Worm (Caenorhabditis elegans): ENCODE data around the gene Y43D4A.6.

The Y43D4A.6 gene

DNA sequence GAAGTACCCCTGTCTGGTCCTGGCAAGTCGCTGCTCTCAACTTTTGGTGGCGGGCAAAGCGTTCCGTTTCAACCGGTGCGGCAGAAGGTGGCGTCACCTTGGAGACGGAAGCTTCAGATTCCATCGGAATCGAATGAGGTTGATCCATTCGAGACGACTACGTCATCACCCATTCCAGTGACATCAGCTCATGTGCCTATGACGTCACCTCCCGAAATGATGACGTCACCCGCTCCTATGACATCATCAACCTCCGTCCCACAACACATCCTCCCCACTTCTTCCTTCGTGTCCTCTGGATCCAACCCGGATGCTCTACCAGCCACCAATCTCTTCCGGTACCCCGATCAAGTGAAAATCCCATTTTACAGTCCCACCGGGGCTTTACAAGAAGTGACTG is 10.2 kb upstream of the Y43D4A.6 start:
- TF ChIP-seq hmbx-1 (tag; optimal IDR thresholded peaks at IDR 0.05) (no peak), ama-1 (optimal IDR thresholded peaks at IDR 0.05) (no peak), hmg-4 (GFP tag; optimal IDR thresholded peaks at IDR 0.05) (no peak), pes-1 (GFP tag; IDR thresholded peaks at IDR 0.05) (no peak)

ce11 chrIV:16777758-16778157 is 9.4 kb upstream of the Y43D4A.6 start:
- TF ChIP-seq tbx-11 (GFP tag; IDR thresholded peaks at IDR 0.05) (no peak), tra-4 (tag; optimal IDR thresholded peaks at IDR 0.05) (no peak), hmbx-1 (tag; optimal IDR thresholded peaks at IDR 0.05) (no peak), pes-1 (GFP tag; IDR thresholded peaks at IDR 0.05) (no peak), hnd-1 (tag; optimal IDR thresholded peaks at IDR 0.05) (no peak), F13C5.2 (tag; optimal IDR thresholded peaks at IDR 0.05) (no peak), ets-7 (tag; optimal IDR thresholded peaks at IDR 0.05) (no peak)

DNA sequence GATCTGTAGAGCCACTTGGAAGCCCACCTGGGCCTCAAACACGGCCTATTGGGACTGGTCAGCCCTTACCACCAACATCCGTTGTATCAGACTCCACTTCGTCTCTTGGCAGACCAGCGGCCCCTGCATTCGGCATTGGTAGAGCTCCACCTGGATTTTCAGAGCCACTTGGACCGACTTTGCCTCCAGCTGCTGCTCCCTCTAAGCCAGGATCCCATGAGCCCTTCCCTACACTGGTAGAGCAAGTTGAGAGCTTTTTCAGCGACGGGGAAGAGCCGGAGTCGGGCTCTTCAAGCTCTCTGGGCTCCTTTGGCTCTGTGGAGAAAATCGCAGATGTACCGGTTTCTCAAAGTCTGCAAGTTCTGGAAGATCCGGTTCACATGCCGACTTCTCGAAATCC is 8.5 kb upstream of the Y43D4A.6 start:
- TF ChIP-seq aly-1 (tag; optimal IDR thresholded peaks at IDR 0.05) = no peak
- no peak for TF ChIP-seq B0310.2 (tag; optimal IDR thresholded peaks at IDR 0.05)
- no peak for TF ChIP-seq ets-7 (tag; optimal IDR thresholded peaks at IDR 0.05)
- no peak for TF ChIP-seq hmg-4 (GFP tag; optimal IDR thresholded peaks at IDR 0.05)
- no peak for TF ChIP-seq tbx-37 (GFP tag; conservative IDR thresholded peaks at IDR 0.05)

DNA sequence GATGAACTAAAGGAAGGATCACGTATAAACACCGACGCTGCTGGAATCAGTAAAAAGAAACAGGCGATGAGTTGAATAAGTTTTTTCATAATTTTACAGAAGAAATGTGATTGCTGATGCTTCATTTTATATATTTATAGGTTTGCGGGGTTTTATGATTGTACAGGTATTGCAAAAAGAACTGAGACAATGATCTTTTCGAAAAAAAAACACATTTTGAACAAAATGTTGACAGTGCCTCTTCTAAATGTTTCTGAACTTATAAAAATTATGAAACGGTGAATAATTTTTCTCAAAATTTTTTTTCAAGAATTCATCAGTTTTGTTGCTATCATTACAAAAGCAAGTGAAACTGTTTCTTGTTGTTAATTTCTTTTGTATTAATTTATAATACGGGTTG is 19.2 kb downstream of the Y43D4A.6 start, which contains the start of gene clec-193:
clec-193 (minus strand) TSS at position 101 of the 400 bp plus-strand sequence.
- no peak for TF ChIP-seq ama-1 (optimal IDR thresholded peaks at IDR 0.05)
- TF ChIP-seq pes-1 (GFP tag; IDR thresholded peaks at IDR 0.05) = no peak
- no peak for TF ChIP-seq ets-7 (tag; optimal IDR thresholded peaks at IDR 0.05)
- TF ChIP-seq hmg-4 (GFP tag; optimal IDR thresholded peaks at IDR 0.05) = no peak
- no peak for TF ChIP-seq F13C5.2 (tag; optimal IDR thresholded peaks at IDR 0.05)
- no peak for TF ChIP-seq hmbx-1 (tag; optimal IDR thresholded peaks at IDR 0.05)
- no peak for TF ChIP-seq ceh-13 (GFP tag; optimal IDR thresholded peaks at IDR 0.05)
- TF ChIP-seq B0310.2 (tag; optimal IDR thresholded peaks at IDR 0.05) = no peak
- no peak for TF ChIP-seq ceh-36 (tag; optimal IDR thresholded peaks at IDR 0.05)
- TF ChIP-seq aly-1 (tag; optimal IDR thresholded peaks at IDR 0.05) = no peak
- no peak for TF ChIP-seq scrt-1 (GFP tag; IDR thresholded peaks at IDR 0.05)
- TF ChIP-seq tbx-11 (GFP tag; IDR thresholded peaks at IDR 0.05) = no peak
- TF ChIP-seq flt-1 (GFP tag; IDR thresholded peaks at IDR 0.05) = no peak
- TF ChIP-seq hnd-1 (tag; optimal IDR thresholded peaks at IDR 0.05) = no peak
- TF ChIP-seq sea-1 (GFP tag; conservative IDR thresholded peaks at IDR 0.05) = no peak
- no peak for TF ChIP-seq tbx-37 (GFP tag; conservative IDR thresholded peaks at IDR 0.05)
- no peak for TF ChIP-seq tra-4 (tag; optimal IDR thresholded peaks at IDR 0.05)

ce11 chrIV:16812116-16812515 is 25.0 kb downstream of the Y43D4A.6 start:
- TF ChIP-seq pes-1 (GFP tag; IDR thresholded peaks at IDR 0.05) (no peak), F13C5.2 (tag; optimal IDR thresholded peaks at IDR 0.05) (no peak), ets-7 (tag; optimal IDR thresholded peaks at IDR 0.05) (no peak), tbx-11 (GFP tag; IDR thresholded peaks at IDR 0.05) (no peak), ceh-36 (tag; optimal IDR thresholded peaks at IDR 0.05) (no peak), flt-1 (GFP tag; IDR thresholded peaks at IDR 0.05) (no peak), tbx-37 (GFP tag; conservative IDR thresholded peaks at IDR 0.05) (no peak), ceh-13 (GFP tag; optimal IDR thresholded peaks at IDR 0.05) (no peak), scrt-1 (GFP tag; IDR thresholded peaks at IDR 0.05) (no peak), ama-1 (optimal IDR thresholded peaks at IDR 0.05) (no peak), hmg-4 (GFP tag; optimal IDR thresholded peaks at IDR 0.05) (no peak), hmbx-1 (tag; optimal IDR thresholded peaks at IDR 0.05) (no peak), hnd-1 (tag; optimal IDR thresholded peaks at IDR 0.05) (no peak), tra-4 (tag; optimal IDR thresholded peaks at IDR 0.05) (no peak), B0310.2 (tag; optimal IDR thresholded peaks at IDR 0.05) (no peak), aly-1 (tag; optimal IDR thresholded peaks at IDR 0.05) (no peak), sea-1 (GFP tag; conservative IDR thresholded peaks at IDR 0.05) (no peak)

DNA sequence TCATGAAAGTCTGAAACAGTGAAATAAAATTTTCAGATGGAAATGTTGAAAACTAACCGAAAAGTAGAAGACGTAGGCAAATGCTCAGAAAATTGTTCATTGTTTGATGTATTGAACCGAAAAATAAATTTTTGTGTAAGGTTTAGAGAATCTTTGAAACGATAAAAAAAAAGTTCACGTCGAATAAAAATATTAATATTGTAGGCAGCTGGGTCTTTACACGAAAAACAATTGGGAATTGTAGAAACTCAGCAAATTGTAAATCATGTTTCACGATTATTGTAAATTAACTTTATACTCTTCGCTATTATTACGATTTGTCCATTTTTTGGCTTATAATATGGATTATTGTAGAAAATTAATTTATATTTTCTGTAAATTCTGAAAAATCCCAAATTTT is 26.7 kb downstream of the Y43D4A.6 start, which contains the start of gene Y116A8A.2:
Y116A8A.2 (minus strand) TSS at position 101 of the 400 bp plus-strand sequence.
- no peak for TF ChIP-seq ets-7 (tag; optimal IDR thresholded peaks at IDR 0.05)
- no peak for TF ChIP-seq ama-1 (optimal IDR thresholded peaks at IDR 0.05)
- TF ChIP-seq pes-1 (GFP tag; IDR thresholded peaks at IDR 0.05) = no peak
- TF ChIP-seq hnd-1 (tag; optimal IDR thresholded peaks at IDR 0.05) = no peak
- TF ChIP-seq aly-1 (tag; optimal IDR thresholded peaks at IDR 0.05) = no peak
- TF ChIP-seq hmg-4 (GFP tag; optimal IDR thresholded peaks at IDR 0.05) = no peak

DNA sequence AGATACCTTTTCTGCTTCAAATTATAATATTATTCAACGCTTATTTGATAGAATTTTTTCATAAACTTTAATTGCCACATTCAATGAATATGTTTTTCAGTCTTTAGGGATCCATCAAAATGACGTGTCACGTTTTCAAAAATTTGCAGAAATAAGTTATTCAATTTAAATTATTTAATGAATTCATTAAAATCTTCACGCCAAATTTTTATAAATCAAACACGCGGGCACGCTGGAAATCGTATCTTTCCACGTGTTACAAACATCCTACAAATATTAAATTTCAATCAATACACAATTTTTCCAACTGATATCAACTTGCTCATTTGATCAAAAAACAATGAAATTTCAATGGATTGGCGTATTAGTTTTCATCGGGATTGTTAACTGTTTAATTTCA is 35.4 kb downstream of the Y43D4A.6 start, which contains the start of gene Y116A8A.4:
Y116A8A.4 (plus strand) TSS at position 301 of the 400 bp plus-strand sequence.
- TF ChIP-seq ama-1 (optimal IDR thresholded peaks at IDR 0.05) (no peak), hmbx-1 (tag; optimal IDR thresholded peaks at IDR 0.05) (no peak), ceh-36 (tag; optimal IDR thresholded peaks at IDR 0.05) (no peak), F13C5.2 (tag; optimal IDR thresholded peaks at IDR 0.05) (no peak)

DNA sequence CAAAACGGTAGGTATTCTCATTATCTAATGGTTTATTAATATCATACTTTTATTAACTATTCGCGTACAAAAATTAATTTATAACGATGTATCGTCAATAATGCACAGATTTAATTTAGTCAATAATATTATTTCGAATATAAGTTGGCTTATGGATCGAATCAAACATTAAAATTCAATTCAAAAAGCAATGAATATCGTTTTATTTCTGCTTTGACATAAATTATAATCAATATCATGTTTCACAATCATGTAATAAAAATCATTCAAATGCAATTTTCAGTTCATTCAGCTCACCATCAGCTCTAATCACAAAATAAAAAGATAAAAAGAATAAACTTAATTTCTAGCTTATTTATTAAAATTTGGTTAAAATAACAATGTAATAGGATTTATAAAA is 41.6 kb downstream of the Y43D4A.6 start, which contains the start of gene Y116A8A.6:
Y116A8A.6 (minus strand) TSS at position 101 of the 400 bp plus-strand sequence.
- TF ChIP-seq F13C5.2 (tag; optimal IDR thresholded peaks at IDR 0.05) (no peak), ama-1 (optimal IDR thresholded peaks at IDR 0.05) (no peak), ets-7 (tag; optimal IDR thresholded peaks at IDR 0.05) (no peak), tbx-11 (GFP tag; IDR thresholded peaks at IDR 0.05) (no peak), tbx-37 (GFP tag; conservative IDR thresholded peaks at IDR 0.05) (no peak), flt-1 (GFP tag; IDR thresholded peaks at IDR 0.05) (no peak), aly-1 (tag; optimal IDR thresholded peaks at IDR 0.05) (no peak), hmg-4 (GFP tag; optimal IDR thresholded peaks at IDR 0.05) (no peak)

- TF ChIP-seq tbx-11 (GFP tag; IDR thresholded peaks at IDR 0.05) (no peak), ceh-36 (tag; optimal IDR thresholded peaks at IDR 0.05) (no peak), hmbx-1 (tag; optimal IDR thresholded peaks at IDR 0.05) (no peak), tbx-37 (GFP tag; conservative IDR thresholded peaks at IDR 0.05) (no peak), hnd-1 (tag; optimal IDR thresholded peaks at IDR 0.05) (no peak), pes-1 (GFP tag; IDR thresholded peaks at IDR 0.05) (no peak), ceh-13 (GFP tag; optimal IDR thresholded peaks at IDR 0.05) (no peak), sea-1 (GFP tag; conservative IDR thresholded peaks at IDR 0.05) (no peak), flt-1 (GFP tag; IDR thresholded peaks at IDR 0.05) (no peak), F13C5.2 (tag; optimal IDR thresholded peaks at IDR 0.05) (no peak), ama-1 (optimal IDR thresholded peaks at IDR 0.05) (no peak), scrt-1 (GFP tag; IDR thresholded peaks at IDR 0.05) (no peak), ets-7 (tag; optimal IDR thresholded peaks at IDR 0.05) (no peak)
Observed at ce11 chrIV:16829896-16830295, 42.8 kb downstream of the Y43D4A.6 start, which contains the start of gene Y116A8A.7. TSS of gene Y116A8A.7 (plus strand) at chrIV:16830196.
